Worm (Caenorhabditis elegans) whole organism, late embryonic: ENCODE results near the gene tag-151.

ENCODE experiments used
- K09A11.1 ChIP-seq: sonication (generic microtip); optimal IDR thresholded peaks from 2 replicates; lab custom pipeline; 2017; ENCODE audit warnings: antibody characterized with exemption, mild to moderate bottlenecking, missing genetic modification characterization, missing compliant biosample characterization; ENCODE audit not compliant: insufficient read depth
- ama-1 ChIP-seq: fragments of 150-350 bp; optimal IDR thresholded peaks from 2 replicates; lab custom pipeline; 2014
- ceh-6 ChIP-seq: fragments of 200-800 bp; sonication (Bioruptor generic); optimal IDR thresholded peaks from 2 replicates; lab custom pipeline; 2018; ENCODE audit warnings: mild to moderate bottlenecking, missing genetic modification characterization, missing compliant biosample characterization
- elt-2 ChIP-seq: sonication (generic microtip); optimal IDR thresholded peaks from 2 replicates; lab custom pipeline; 2016; ENCODE audit warnings: missing genetic modification reagents, missing genetic modification characterization, missing compliant biosample characterization
- eyg-1 ChIP-seq: sonication (generic microtip); optimal IDR thresholded peaks from 2 replicates; lab custom pipeline; 2016; ENCODE audit warnings: missing genotype, missing genetic modification characterization, missing compliant biosample characterization
- hlh-8 ChIP-seq: sonication (generic microtip); optimal IDR thresholded peaks from 2 replicates; lab custom pipeline; 2016; ENCODE audit warnings: missing genotype, missing genetic modification characterization, missing compliant biosample characterization
- tbx-2 ChIP-seq: sonication (generic microtip); optimal IDR thresholded peaks from 2 replicates; lab custom pipeline; 2016; ENCODE audit warnings: missing genetic modification characterization, missing compliant biosample characterization

- TF ChIP-seq hlh-8 (tag; lab: Kevin White, UChicago) (no peak), eyg-1 (tag; lab: Kevin White, UChicago) (no peak), tbx-2 (tag; lab: Kevin White, UChicago) (no peak), ceh-6 (GFP tag; lab: Kevin White, UChicago) (no peak), elt-2 (no peak), ama-1 (lab: Kevin White, UChicago) (no peak), K09A11.1 (no peak)
Measured at ce11 chrII:4676241-4676640, 33.8 kb upstream of the tag-151 start.
